Fruit fly (Drosophila melanogaster) whole organism, embryonic: ENCODE data around the gene Sf3b3.

Experiments used
- CG11085 ChIP-seq: fragments of 200-800 bp; sonication (Bioruptor generic); IDR thresholded peaks from 2 replicates; pipeline ENCODE4 v1.3.6; 2022; ENCODE audit warnings: missing biosample characterization, missing genetic modification characterization
- CG11398 ChIP-seq: fragments of 200-800 bp; sonication (Bioruptor generic); optimal IDR thresholded peaks from 2 replicates; lab custom pipeline; 2016; ENCODE audit warnings: missing biosample characterization, missing genetic modification characterization
- CG12299 ChIP-seq: fragments of 200-800 bp; sonication (Bioruptor generic); optimal IDR thresholded peaks from 2 replicates; lab custom pipeline; 2018; ENCODE audit warnings: missing biosample characterization, mild to moderate bottlenecking, missing genetic modification characterization
- CG12744 ChIP-seq: fragments of 200-800 bp; sonication (Bioruptor generic); optimal IDR thresholded peaks from 2 replicates; lab custom pipeline; 2016; ENCODE audit warnings: missing biosample characterization, missing genetic modification characterization
- CG12942 ChIP-seq: fragments of 200-800 bp; sonication (Bioruptor generic); optimal IDR thresholded peaks from 3 replicates; lab custom pipeline; 2016; ENCODE audit warnings: missing biosample characterization, missing genetic modification characterization
- CG15479 ChIP-seq: fragments of 200-800 bp; sonication (Bioruptor generic); optimal IDR thresholded peaks from 3 replicates; lab custom pipeline; 2019; ENCODE audit warnings: missing biosample characterization, mild to moderate bottlenecking, missing genetic modification characterization, moderate library complexity
- CG16779 ChIP-seq: fragments of 200-800 bp; sonication (Bioruptor generic); IDR thresholded peaks from 2 replicates; pipeline ENCODE4 v1.3.6; 2022; ENCODE audit warnings: missing biosample characterization, missing genetic modification characterization
- CG17385 ChIP-seq: fragments of 200-800 bp; sonication (Bioruptor generic); optimal IDR thresholded peaks from 3 replicates; lab custom pipeline; 2018; ENCODE audit warnings: missing biosample characterization, mild to moderate bottlenecking, missing genetic modification characterization
- CG17568 ChIP-seq: fragments of 200-800 bp; sonication (Bioruptor generic); optimal IDR thresholded peaks from 2 replicates; lab custom pipeline; 2018; ENCODE audit warnings: missing biosample characterization, mild to moderate bottlenecking, missing genetic modification characterization, moderate library complexity
- CG1832 ChIP-seq: fragments of 200-800 bp; sonication (Bioruptor generic); optimal IDR thresholded peaks from 2 replicates; lab custom pipeline; 2017; ENCODE audit warnings: missing biosample characterization, mild to moderate bottlenecking, missing genetic modification characterization, inconsistent platforms
- CG2120 ChIP-seq: fragments of 200-800 bp; sonication (Bioruptor generic); optimal IDR thresholded peaks from 3 replicates; lab custom pipeline; 2016; ENCODE audit warnings: missing biosample characterization, missing genetic modification characterization
- CG2678 ChIP-seq: fragments of 200-800 bp; sonication (Bioruptor generic); optimal IDR thresholded peaks from 3 replicates; lab custom pipeline; 2019; ENCODE audit warnings: missing biosample characterization, mild to moderate bottlenecking, missing genetic modification characterization, moderate library complexity
- CG33213 ChIP-seq: fragments of 200-800 bp; sonication (Bioruptor generic); optimal IDR thresholded peaks from 3 replicates; lab custom pipeline; 2016; ENCODE audit warnings: missing biosample characterization, missing genetic modification characterization
- CG33557 ChIP-seq: fragments of 200-800 bp; sonication (Bioruptor generic); optimal IDR thresholded peaks from 2 replicates; lab custom pipeline; 2019; ENCODE audit warnings: missing biosample characterization, mild to moderate bottlenecking, missing genetic modification characterization, moderate library complexity
- CG8089 ChIP-seq: fragments of 200-800 bp; sonication (Bioruptor generic); optimal IDR thresholded peaks from 3 replicates; lab custom pipeline; 2016; ENCODE audit warnings: missing biosample characterization, missing genetic modification characterization
- CG8359 ChIP-seq: fragments of 200-800 bp; sonication (Bioruptor generic); optimal IDR thresholded peaks from 2 replicates; lab custom pipeline; 2017; ENCODE audit warnings: missing biosample characterization, mild to moderate bottlenecking, missing genetic modification characterization, borderline replicate concordance
- CG9727 ChIP-seq: fragments of 200-800 bp; sonication (Bioruptor generic); optimal IDR thresholded peaks from 3 replicates; lab custom pipeline; 2017; ENCODE audit warnings: missing biosample characterization, mild to moderate bottlenecking, missing genetic modification characterization
- Camta ChIP-seq: fragments of 200-800 bp; sonication (Bioruptor generic); optimal IDR thresholded peaks from 2 replicates; lab custom pipeline; 2016; ENCODE audit warnings: missing biosample characterization, missing genetic modification characterization
- CoRest ChIP-seq: fragments of 200-800 bp; sonication (Bioruptor generic); optimal IDR thresholded peaks from 3 replicates; lab custom pipeline; 2018; ENCODE audit warnings: missing biosample characterization, mild to moderate bottlenecking, missing genetic modification characterization, moderate library complexity
- D19B ChIP-seq: fragments of 200-800 bp; sonication (Bioruptor generic); optimal IDR thresholded peaks from 2 replicates; lab custom pipeline; 2017; ENCODE audit warnings: missing biosample characterization, mild to moderate bottlenecking, missing genetic modification characterization
- Deaf1 ChIP-seq: fragments of 200-800 bp; optimal IDR thresholded peaks from 3 replicates; lab custom pipeline; 2019; ENCODE audit warnings: missing biosample characterization, mild to moderate bottlenecking, missing genetic modification characterization, moderate library complexity
- HLH54F ChIP-seq: fragments of 200-800 bp; sonication (Bioruptor generic); optimal IDR thresholded peaks from 3 replicates; lab custom pipeline; 2016; ENCODE audit warnings: missing biosample characterization, missing genetic modification characterization
- HmgD ChIP-seq: fragments of 200-800 bp; sonication (Bioruptor generic); optimal IDR thresholded peaks from 3 replicates; lab custom pipeline; 2016; ENCODE audit warnings: missing biosample characterization, missing genetic modification characterization
- Hsf ChIP-seq: fragments of 200-800 bp; sonication (Bioruptor generic); optimal IDR thresholded peaks from 3 replicates; lab custom pipeline; 2016; ENCODE audit warnings: missing biosample characterization, missing genetic modification characterization
- MTF-1 ChIP-seq: fragments of 200-800 bp; sonication (Bioruptor generic); optimal IDR thresholded peaks from 2 replicates; lab custom pipeline; 2018; ENCODE audit warnings: missing biosample characterization, mild to moderate bottlenecking, missing genetic modification characterization, borderline replicate concordance
- Nf-YA ChIP-seq: fragments of 200-800 bp; sonication (Bioruptor generic); IDR thresholded peaks from 2 replicates; pipeline ENCODE4 v1.3.6; 2022; ENCODE audit warnings: missing biosample characterization, missing genetic modification characterization
- NfI ChIP-seq: fragments of 200-800 bp; sonication (Bioruptor generic); optimal IDR thresholded peaks from 3 replicates; lab custom pipeline; 2018; ENCODE audit warnings: missing biosample characterization, mild to moderate bottlenecking, missing genetic modification characterization, moderate library complexity
- TFAM ChIP-seq: fragments of 200-800 bp; sonication (Bioruptor generic); optimal IDR thresholded peaks from 2 replicates; lab custom pipeline; 2017; ENCODE audit warnings: missing biosample characterization, missing genetic modification characterization, inconsistent platforms
- Tbp ChIP-seq: fragments of >200 bp; optimal IDR thresholded peaks from 2 replicates; lab custom pipeline; 2018; ENCODE audit warnings: missing biosample characterization, missing genetic modification characterization
- Trl ChIP-seq, 3 experiments: fragments of >200 bp in 2 of 3; fragments of 200-800 bp in 1 of 3; sonication (Bioruptor generic) in 1 of 3; optimal IDR thresholded peaks; 2 replicates in 1 of 3; 3 replicates in 2 of 3; lab custom pipeline; 2016 to 2017; ENCODE audit warnings: missing biosample characterization in 1 of 3, missing genetic modification characterization in 1 of 3
- ase ChIP-seq: fragments of 200-800 bp; sonication (Bioruptor generic); IDR thresholded peaks from 3 replicates; pipeline ENCODE4 v1.3.6; 2022; ENCODE audit warnings: missing biosample characterization, missing genetic modification characterization
- bowl ChIP-seq: fragments of 200-800 bp; sonication (Bioruptor generic); IDR thresholded peaks from 2 replicates; pipeline ENCODE4 v1.3.6; 2022; ENCODE audit warnings: missing biosample characterization, missing genetic modification characterization
- cas ChIP-seq: fragments of 200-800 bp; sonication (Bioruptor generic); IDR thresholded peaks from 2 replicates; pipeline ENCODE4 v1.3.6; 2022; ENCODE audit warnings: missing biosample characterization, missing genetic modification characterization
- cato ChIP-seq: fragments of 200-800 bp; sonication (Bioruptor generic); optimal IDR thresholded peaks from 2 replicates; lab custom pipeline; 2016; ENCODE audit warnings: missing biosample characterization, missing genetic modification characterization, borderline replicate concordance
- chm ChIP-seq: fragments of 200-800 bp; sonication (Bioruptor generic); IDR thresholded peaks from 2 replicates; pipeline ENCODE4 v1.3.6; 2022; ENCODE audit warnings: missing biosample characterization, missing genetic modification characterization
- chn ChIP-seq: fragments of 200-800 bp; sonication (Bioruptor generic); optimal IDR thresholded peaks from 2 replicates; lab custom pipeline; 2016; ENCODE audit warnings: missing biosample characterization, missing genetic modification characterization
- da ChIP-seq: fragments of 200-800 bp; sonication (Bioruptor generic); optimal IDR thresholded peaks from 2 replicates; lab custom pipeline; 2016; ENCODE audit warnings: missing biosample characterization, missing genetic modification characterization
- dysf ChIP-seq: fragments of 200-800 bp; sonication (Bioruptor generic); IDR thresholded peaks from 3 replicates; pipeline ENCODE4 v1.3.6; 2022; ENCODE audit warnings: missing biosample characterization, missing genetic modification characterization
- lov ChIP-seq, 2 experiments: fragments of 200-800 bp in 1 of 2; fragments of >200 bp in 1 of 2; sonication (Bioruptor generic) in 1 of 2; IDR thresholded peaks in 1 of 2; optimal IDR thresholded peaks in 1 of 2; 2 replicates in 1 of 2; 3 replicates in 1 of 2; pipeline versions ENCODE4 v1.3.6 to Lab custom; 2017 to 2022; ENCODE audit warnings: missing biosample characterization in 1 of 2, missing genetic modification characterization in 1 of 2
- mam ChIP-seq: fragments of 200-800 bp; sonication (Bioruptor generic); optimal IDR thresholded peaks from 3 replicates; lab custom pipeline; 2016; ENCODE audit warnings: missing biosample characterization, missing genetic modification characterization
- peb ChIP-seq: fragments of 200-800 bp; sonication (Bioruptor generic); IDR thresholded peaks from 2 replicates; pipeline ENCODE4 v1.3.6; 2022; ENCODE audit warnings: missing biosample characterization, missing genetic modification characterization
- psq ChIP-seq: fragments of 200-800 bp; sonication (Bioruptor generic); optimal IDR thresholded peaks from 2 replicates; lab custom pipeline; 2017; ENCODE audit warnings: missing biosample characterization, missing genetic modification characterization
- run ChIP-seq: fragments of 200-800 bp; sonication (Bioruptor generic); optimal IDR thresholded peaks from 3 replicates; lab custom pipeline; 2018; ENCODE audit warnings: missing biosample characterization, mild to moderate bottlenecking, missing genetic modification characterization
- seq ChIP-seq: fragments of 200-800 bp; sonication (Bioruptor generic); IDR thresholded peaks from 2 replicates; pipeline ENCODE4 v1.3.6; 2022; ENCODE audit warnings: missing biosample characterization, missing genetic modification characterization
- tgo ChIP-seq: fragments of 200-800 bp; sonication (Bioruptor generic); IDR thresholded peaks from 3 replicates; pipeline ENCODE4 v1.3.6; 2022; ENCODE audit warnings: missing biosample characterization, missing genetic modification characterization
- trh ChIP-seq: fragments of 200-800 bp; sonication (Bioruptor generic); optimal IDR thresholded peaks from 2 replicates; lab custom pipeline; 2016; ENCODE audit warnings: missing biosample characterization, missing genetic modification characterization
- tup ChIP-seq: fragments of 200-800 bp; sonication (Bioruptor generic); optimal IDR thresholded peaks from 2 replicates; lab custom pipeline; 2016; ENCODE audit warnings: missing biosample characterization, mild to moderate bottlenecking, missing genetic modification characterization, moderate library complexity
- yki ChIP-seq: fragments of >200 bp; optimal IDR thresholded peaks from 3 replicates; lab custom pipeline; 2018
- zfh2 ChIP-seq: fragments of 200-800 bp; sonication (Bioruptor generic); optimal IDR thresholded peaks from 2 replicates; lab custom pipeline; 2016; ENCODE audit warnings: missing biosample characterization, missing genetic modification characterization

Gene Sf3b3

dm6 chr3L:796926-797802, 36.0 kb downstream of the Sf3b3 start (continued):
- TF ChIP-seq CG33213 (GFP tag; lab: Kevin White, UChicago) (no peak), chn (GFP tag; lab: Kevin White, UChicago) (no peak), lov (optimal IDR thresholded peaks at IDR 0.05; lab: Kevin White, UChicago) (no peak), lov (GFP tag; IDR thresholded peaks at IDR 0.05; lab: Robert Waterston, UW) (no peak), chm (GFP tag; lab: Robert Waterston, UW) (peak; percentile 37; the same call in 1 of the 2 replicates), CG8089 (GFP tag; lab: Kevin White, UChicago) (no peak), CG2678 (tag; lab: Kevin White, UChicago) (peak; percentile 84), CG11398 (GFP tag; lab: Kevin White, UChicago) (no peak), CG16779 (no peak), dysf (peak; percentile 80), cato (GFP tag; lab: Kevin White, UChicago) (no peak), Tbp (GFP tag; lab: Kevin White, UChicago) (no peak), NfI (GFP tag; lab: Kevin White, UChicago) (peak; percentile 35), tgo (GFP tag; lab: Robert Waterston, UW) (peak; percentile 71; the same call in 2 of the 3 replicates), CG17385 (GFP tag; lab: Kevin White, UChicago) (peak; percentile 40), mam (GFP tag; lab: Kevin White, UChicago) (no peak), zfh2 (no peak), CG2120 (GFP tag; lab: Kevin White, UChicago) (peak; percentile 26), CG12942 (GFP tag; lab: Kevin White, UChicago) (no peak), ase (peak; percentile 50; the same call in 1 of the 3 replicates), peb (GFP tag; lab: Robert Waterston, UW) (no peak), seq (no peak; the same call in 1 of the 2 replicates), da (GFP tag; lab: Kevin White, UChicago) (no peak), run (tag; lab: Kevin White, UChicago) (peak; percentile 38), CoRest (peak; percentile 53), MTF-1 (GFP tag; lab: Kevin White, UChicago) (no peak), CG12299 (no peak), CG9727 (GFP tag; lab: Kevin White, UChicago) (peak; percentile 50), D19B (GFP tag; lab: Kevin White, UChicago) (peak; percentile 15), HLH54F (GFP tag; lab: Kevin White, UChicago) (no peak), CG12744 (no peak), CG8359 (GFP tag; lab: Kevin White, UChicago) (no peak), CG17568 (GFP tag; lab: Kevin White, UChicago) (no peak), bowl (GFP tag; lab: Robert Waterston, UW) (no peak), Hsf (GFP tag; lab: Kevin White, UChicago) (no peak), yki (lab: Kevin White, UChicago) (no peak), CG15479 (GFP tag; lab: Kevin White, UChicago) (no peak), psq (GFP tag; lab: Kevin White, UChicago) (no peak), CG1832 (GFP tag; lab: Kevin White, UChicago) (no peak), Camta (GFP tag; lab: Kevin White, UChicago) (no peak), Nf-YA (peak; percentile 41; the same call in 1 of the 2 replicates), HmgD (no peak), CG11085 (GFP tag; lab: Robert Waterston, UW) (no peak), trh (no peak), tup (no peak), Deaf1 (tag; lab: Kevin White, UChicago) (peak; percentile 86), TFAM (GFP tag; lab: Kevin White, UChicago) (no peak), CG33557 (GFP tag; lab: Kevin White, UChicago) (no peak), Trl (optimal IDR thresholded peaks at IDR 0.05; lab: Kevin White, UChicago) (no peak), Trl (GFP tag; optimal IDR thresholded peaks at IDR 0.05; lab: Kevin White, UChicago) (no peak), cas (GFP tag; lab: Robert Waterston, UW) (no peak)
